Worm (Caenorhabditis elegans) whole organism, young adult: ENCODE measurements around the gene Y82E9BR.14.

Source experiments
- C06A6.2 ChIP-seq: fragments of 200-800 bp; sonication (Bioruptor generic); conservative IDR thresholded peaks from 2 replicates; pipeline ENCODE4 v1.3.6; 2022; ENCODE audit warnings: missing genetic modification characterization, missing compliant biosample characterization
- C17E4.6 ChIP-seq: fragments of 200-800 bp; sonication (Bioruptor generic); IDR thresholded peaks from 2 replicates; pipeline ENCODE4 v1.3.6; 2022; ENCODE audit warnings: missing genetic modification reagents, missing genetic modification characterization, missing compliant biosample characterization
- F22D6.2 ChIP-seq: sonication (generic microtip); optimal IDR thresholded peaks from 2 replicates; lab custom pipeline; 2016; ENCODE audit warnings: mild to moderate bottlenecking, missing genetic modification characterization, missing compliant biosample characterization
- F57C9.4 ChIP-seq: sonication (generic microtip); optimal IDR thresholded peaks from 2 replicates; lab custom pipeline; 2017; ENCODE audit warnings: mild to moderate bottlenecking, missing genetic modification characterization, missing compliant biosample characterization
- K11D2.4 ChIP-seq: fragments of 200-800 bp; sonication (Bioruptor generic); IDR thresholded peaks from 2 replicates; pipeline ENCODE4 v1.3.6; 2022; ENCODE audit warnings: missing genetic modification reagents, missing genetic modification characterization, missing compliant biosample characterization
- K12H6.12 ChIP-seq: fragments of 200-800 bp; sonication (Bioruptor generic); optimal IDR thresholded peaks from 2 replicates; lab custom pipeline; 2018; ENCODE audit warnings: mild to moderate bottlenecking, missing genetic modification characterization, missing compliant biosample characterization
- Y53F4B.3 ChIP-seq: fragments of 200-800 bp; sonication (Bioruptor generic); IDR thresholded peaks from 2 replicates; pipeline ENCODE4 v1.3.6; 2022; ENCODE audit warnings: missing genetic modification reagents, missing genetic modification characterization, missing compliant biosample characterization
- Y56A3A.18 ChIP-seq: fragments of 200-800 bp; sonication (Bioruptor generic); IDR thresholded peaks from 2 replicates; pipeline ENCODE4 v1.3.6; 2022; ENCODE audit warnings: missing genetic modification reagents, missing genetic modification characterization, missing compliant biosample characterization
- Y79H2A.3 ChIP-seq: fragments of 200-800 bp; sonication (Bioruptor generic); conservative IDR thresholded peaks from 2 replicates; pipeline ENCODE4 v1.3.6; 2022; ENCODE audit warnings: missing genetic modification reagents, missing genetic modification characterization, missing compliant biosample characterization
- Y95B8A.8 ChIP-seq: fragments of 200-800 bp; sonication (Bioruptor generic); IDR thresholded peaks from 2 replicates; pipeline ENCODE4 v1.3.6; 2022; ENCODE audit warnings: missing genetic modification reagents, missing genetic modification characterization, missing compliant biosample characterization
- ZK185.1 ChIP-seq: sonication (generic microtip); optimal IDR thresholded peaks from 2 replicates; lab custom pipeline; 2016; ENCODE audit warnings: mild to moderate bottlenecking, missing genetic modification characterization, missing compliant biosample characterization; ENCODE audit not compliant: poor library complexity, severe bottlenecking
- akir-1 ChIP-seq: fragments of 200-800 bp; sonication (Bioruptor generic); optimal IDR thresholded peaks from 2 replicates; lab custom pipeline; 2018; ENCODE audit warnings: mild to moderate bottlenecking, missing genetic modification characterization, moderate library complexity, missing compliant biosample characterization
- ama-1 ChIP-seq, 3 experiments: fragments of 150-350 bp in 1 of 3; sonication (generic microtip) in 2 of 3; optimal IDR thresholded peaks; 2 replicates each; lab custom pipeline; 2014 to 2018; ENCODE audit warnings: missing biosample characterization in 2 of 3, missing genetic modification characterization in 2 of 3, missing genetic modification reagents in 2 of 3
- athp-1 ChIP-seq: sonication (generic microtip); optimal IDR thresholded peaks from 2 replicates; lab custom pipeline; 2017; ENCODE audit warnings: mild to moderate bottlenecking, missing genetic modification characterization, missing compliant biosample characterization
- attf-5 ChIP-seq: fragments of 200-800 bp; sonication (Bioruptor generic); optimal IDR thresholded peaks from 2 replicates; lab custom pipeline; 2018; ENCODE audit warnings: mild to moderate bottlenecking, missing genetic modification characterization, missing compliant biosample characterization
- attf-6 ChIP-seq: fragments of 200-800 bp; sonication (Bioruptor generic); IDR thresholded peaks from 2 replicates; pipeline ENCODE4 v1.3.6; 2022; ENCODE audit warnings: missing genetic modification reagents, missing genetic modification characterization, missing compliant biosample characterization
- ccch-3 ChIP-seq: fragments of 200-800 bp; sonication (Bioruptor generic); optimal IDR thresholded peaks from 2 replicates; lab custom pipeline; 2018; ENCODE audit warnings: mild to moderate bottlenecking, missing genetic modification characterization, missing compliant biosample characterization
- ceh-58 ChIP-seq: fragments of 200-800 bp; sonication (Bioruptor generic); IDR thresholded peaks from 2 replicates; pipeline ENCODE4 v1.3.6; 2022; ENCODE audit warnings: missing genetic modification characterization, missing compliant biosample characterization
- ceh-91 ChIP-seq: fragments of 200-800 bp; sonication (Bioruptor generic); IDR thresholded peaks from 2 replicates; pipeline ENCODE4 v1.3.6; 2022; ENCODE audit warnings: missing genetic modification reagents, missing genetic modification characterization, missing compliant biosample characterization
- chd-7 ChIP-seq: sonication (generic microtip); optimal IDR thresholded peaks from 2 replicates; lab custom pipeline; 2016; ENCODE audit warnings: mild to moderate bottlenecking, missing genetic modification characterization, moderate library complexity, missing compliant biosample characterization
- dpl-1 ChIP-seq: fragments of 150-350 bp; optimal IDR thresholded peaks from 2 replicates; lab custom pipeline; 2014; ENCODE audit warnings: missing biosample characterization, missing genetic modification reagents, missing genetic modification characterization
- egl-18 ChIP-seq: fragments of 200-800 bp; sonication (Bioruptor generic); IDR thresholded peaks from 2 replicates; pipeline ENCODE4 v1.3.6; 2022; ENCODE audit warnings: missing genetic modification reagents, missing genetic modification characterization, missing compliant biosample characterization
- egl-44 ChIP-seq: fragments of 200-800 bp; sonication (Bioruptor generic); IDR thresholded peaks from 2 replicates; pipeline ENCODE4 v1.3.6; 2022; ENCODE audit warnings: missing genetic modification reagents, missing genetic modification characterization, missing compliant biosample characterization
- egrh-3 ChIP-seq: fragments of 200-800 bp; sonication (Bioruptor generic); IDR thresholded peaks from 2 replicates; pipeline ENCODE4 v1.3.6; 2022; ENCODE audit warnings: missing genetic modification reagents, missing genetic modification characterization, missing compliant biosample characterization
- fkh-3 ChIP-seq: sonication (generic microtip); optimal IDR thresholded peaks from 2 replicates; lab custom pipeline; 2016; ENCODE audit warnings: mild to moderate bottlenecking, missing genetic modification characterization, missing compliant biosample characterization
- hmg-1.2 ChIP-seq: fragments of 200-800 bp; sonication (Bioruptor generic); IDR thresholded peaks from 2 replicates; pipeline ENCODE4 v1.3.6; 2022; ENCODE audit warnings: missing genetic modification reagents, missing genetic modification characterization, missing compliant biosample characterization
- hsf-1 ChIP-seq: fragments of 200-800 bp; sonication (Bioruptor generic); IDR thresholded peaks from 2 replicates; pipeline ENCODE4 v1.3.6; 2022; ENCODE audit warnings: missing genetic modification reagents, missing genetic modification characterization, missing compliant biosample characterization
- let-526 ChIP-seq: fragments of 200-800 bp; sonication (Bioruptor generic); IDR thresholded peaks from 2 replicates; pipeline ENCODE4 v1.3.6; 2022; ENCODE audit warnings: missing genetic modification reagents, missing genetic modification characterization, missing compliant biosample characterization
- let-607 ChIP-seq, 2 experiments: fragments of 200-800 bp in 1 of 2; sonication (Bioruptor generic) in 1 of 2; sonication (generic microtip) in 1 of 2; optimal IDR thresholded peaks; 2 replicates each; lab custom pipeline; 2016 to 2018; ENCODE audit warnings: mild to moderate bottlenecking in 2 of 2, missing compliant biosample characterization in 2 of 2, missing genetic modification characterization in 2 of 2, moderate library complexity in 2 of 2, missing genotype in 1 of 2
- mel-28 ChIP-seq: sonication (generic microtip); optimal IDR thresholded peaks from 2 replicates; lab custom pipeline; 2016; ENCODE audit warnings: borderline replicate concordance, mild to moderate bottlenecking, missing genetic modification characterization, missing compliant biosample characterization
- mes-4 ChIP-seq: sonication (generic microtip); optimal IDR thresholded peaks from 2 replicates; lab custom pipeline; 2016; ENCODE audit warnings: missing genotype, missing genetic modification characterization, missing compliant biosample characterization
- nfya-1 ChIP-seq: sonication (generic microtip); optimal IDR thresholded peaks from 2 replicates; lab custom pipeline; 2017; ENCODE audit warnings: antibody characterized with exemption, missing compliant biosample characterization, missing genetic modification characterization, borderline replicate concordance; ENCODE audit not compliant: insufficient read depth
- nfyb-1 ChIP-seq: fragments of 200-800 bp; sonication (Bioruptor generic); IDR thresholded peaks from 2 replicates; pipeline ENCODE4 v1.3.6; 2022; ENCODE audit warnings: missing genetic modification reagents, missing genetic modification characterization, missing compliant biosample characterization
- nhr-120 ChIP-seq: fragments of 200-800 bp; sonication (Bioruptor generic); IDR thresholded peaks from 2 replicates; pipeline ENCODE4 v1.3.6; 2022; ENCODE audit warnings: missing genetic modification characterization, missing compliant biosample characterization
- nhr-179 ChIP-seq: sonication (generic microtip); optimal IDR thresholded peaks from 2 replicates; lab custom pipeline; 2016; ENCODE audit warnings: mild to moderate bottlenecking, missing genetic modification characterization, missing compliant biosample characterization
- nhr-90 ChIP-seq: sonication (generic microtip); optimal IDR thresholded peaks from 2 replicates; lab custom pipeline; 2016; ENCODE audit warnings: missing genotype, mild to moderate bottlenecking, missing genetic modification characterization, missing compliant biosample characterization
- rpc-1 ChIP-seq, 2 experiments: fragments of 150-350 bp in 1 of 2; sonication (generic microtip) in 1 of 2; optimal IDR thresholded peaks; 2 replicates each; lab custom pipeline; 2014 to 2018; ENCODE audit warnings: missing biosample characterization in 1 of 2, missing genetic modification characterization in 1 of 2, missing genetic modification reagents in 1 of 2, missing genotype in 1 of 2
- snpc-1.1 ChIP-seq: sonication (generic microtip); optimal IDR thresholded peaks from 2 replicates; lab custom pipeline; 2017; ENCODE audit warnings: missing genetic modification characterization, mild to moderate bottlenecking, missing compliant biosample characterization, antibody characterized with exemption, moderate library complexity, missing genotype, missing genetic modification reagents; ENCODE audit not compliant: insufficient read depth
- snpc-3.4 ChIP-seq: sonication (generic microtip); optimal IDR thresholded peaks from 2 replicates; lab custom pipeline; 2017; ENCODE audit warnings: missing genetic modification characterization, mild to moderate bottlenecking, missing compliant biosample characterization, antibody characterized with exemption, moderate library complexity, missing genotype, missing genetic modification reagents
- tbx-9 ChIP-seq: sonication (generic microtip); optimal IDR thresholded peaks from 2 replicates; lab custom pipeline; 2016; ENCODE audit warnings: borderline replicate concordance, missing genetic modification characterization, inconsistent platforms, missing compliant biosample characterization
- tlf-1 ChIP-seq: fragments of 200-800 bp; sonication (Bioruptor generic); optimal IDR thresholded peaks from 2 replicates; lab custom pipeline; 2018; ENCODE audit warnings: mild to moderate bottlenecking, missing genetic modification characterization, missing compliant biosample characterization
- unc-130 ChIP-seq: sonication (generic microtip); optimal IDR thresholded peaks from 2 replicates; lab custom pipeline; 2016; ENCODE audit warnings: missing genetic modification reagents, missing genetic modification characterization, missing compliant biosample characterization
- xnd-1 ChIP-seq: sonication (generic microtip); optimal IDR thresholded peaks from 2 replicates; lab custom pipeline; 2016; ENCODE audit warnings: missing genotype, missing genetic modification reagents, missing genetic modification characterization, missing compliant biosample characterization
- zfh-2 ChIP-seq: fragments of 200-800 bp; sonication (Bioruptor generic); conservative IDR thresholded peaks from 2 replicates; pipeline ENCODE4 v1.3.6; 2022; ENCODE audit warnings: missing genetic modification reagents, missing genetic modification characterization, missing compliant biosample characterization
- zim-3 ChIP-seq: sonication (generic microtip); optimal IDR thresholded peaks from 2 replicates; lab custom pipeline; 2017; ENCODE audit warnings: mild to moderate bottlenecking, missing genetic modification characterization, moderate library complexity, missing compliant biosample characterization
- ztf-26 ChIP-seq: sonication (generic microtip); optimal IDR thresholded peaks from 2 replicates; lab custom pipeline; 2017; ENCODE audit warnings: missing genetic modification characterization, missing compliant biosample characterization
- ztf-28 ChIP-seq: fragments of 200-800 bp; sonication (Bioruptor generic); IDR thresholded peaks from 2 replicates; pipeline ENCODE4 v1.3.6; 2022; ENCODE audit warnings: missing genetic modification reagents, missing genetic modification characterization, missing compliant biosample characterization
- ztf-3 ChIP-seq: fragments of 200-800 bp; sonication (Bioruptor generic); optimal IDR thresholded peaks from 2 replicates; lab custom pipeline; 2018; ENCODE audit warnings: mild to moderate bottlenecking, missing genetic modification characterization, missing compliant biosample characterization

The Y82E9BR.14 gene

ce11 chrIII:1418709-1419108 lies 4.8 kb upstream of the Y82E9BR.14 start (continued):
- TF ChIP-seq mel-28 (tag; lab: Kevin White, UChicago) (no peak), let-607 (tag; optimal IDR thresholded peaks at IDR 0.05; lab: Kevin White, UChicago) (no peak), K11D2.4 (peak; percentile 66; the same call in 1 of the 2 replicates), mes-4 (tag; lab: Kevin White, UChicago) (no peak), rpc-1 (optimal IDR thresholded peaks at IDR 0.05; lab: Kevin White, UChicago) (peak; percentile 14), rpc-1 (tag; optimal IDR thresholded peaks at IDR 0.05; lab: Kevin White, UChicago) (no peak), C06A6.2 (peak; percentile 79), nhr-120 (GFP tag; lab: Robert Waterston, UW) (no peak), nhr-179 (tag; lab: Kevin White, UChicago) (no peak), dpl-1 (GFP tag; lab: Kevin White, UChicago) (peak; percentile 29), C17E4.6 (GFP tag; lab: Robert Waterston, UW) (peak; percentile 65; the same call in 1 of the 2 replicates), tlf-1 (GFP tag; lab: Kevin White, UChicago) (peak; percentile 83), Y56A3A.18 (GFP tag; lab: Robert Waterston, UW) (0 out of 2 replicates have a peak, but pooled peaks have one; percentile 15), attf-5 (peak; percentile 47), let-526 (GFP tag; lab: Robert Waterston, UW) (no peak), tbx-9 (tag; lab: Kevin White, UChicago) (no peak), snpc-3.4 (peak; percentile 32), nfyb-1 (GFP tag; lab: Robert Waterston, UW) (peak; percentile 94), ama-1 (optimal IDR thresholded peaks at IDR 0.05; lab: Kevin White, UChicago) (no peak), ama-1 (GFP tag; optimal IDR thresholded peaks at IDR 0.05; lab: Kevin White, UChicago) (no peak), K12H6.12 (tag; lab: Kevin White, UChicago) (peak; percentile 78), hsf-1 (no peak), zim-3 (tag; lab: Kevin White, UChicago) (no peak), ceh-91 (GFP tag; lab: Robert Waterston, UW) (peak; percentile 74), ZK185.1 (tag; lab: Kevin White, UChicago) (peak; percentile 49), Y53F4B.3 (no peak), F22D6.2 (tag; lab: Kevin White, UChicago) (no peak), nfya-1 (tag; lab: Kevin White, UChicago) (no peak), zfh-2 (peak; percentile 92), chd-7 (tag; lab: Kevin White, UChicago) (no peak), nhr-90 (peak; percentile 39), ccch-3 (GFP tag; lab: Kevin White, UChicago) (no peak), egl-44 (GFP tag; lab: Robert Waterston, UW) (0 out of 2 replicates have a peak, but pooled peaks have one; percentile 44), ztf-28 (peak; percentile 85; the same call in 1 of the 2 replicates), fkh-3 (no peak), ceh-58 (GFP tag; lab: Robert Waterston, UW) (no peak), F57C9.4 (no peak), ztf-26 (peak; percentile 89), Y95B8A.8 (GFP tag; lab: Robert Waterston, UW) (peak; percentile 84), egl-18 (GFP tag; lab: Robert Waterston, UW) (no peak)

DNA sequence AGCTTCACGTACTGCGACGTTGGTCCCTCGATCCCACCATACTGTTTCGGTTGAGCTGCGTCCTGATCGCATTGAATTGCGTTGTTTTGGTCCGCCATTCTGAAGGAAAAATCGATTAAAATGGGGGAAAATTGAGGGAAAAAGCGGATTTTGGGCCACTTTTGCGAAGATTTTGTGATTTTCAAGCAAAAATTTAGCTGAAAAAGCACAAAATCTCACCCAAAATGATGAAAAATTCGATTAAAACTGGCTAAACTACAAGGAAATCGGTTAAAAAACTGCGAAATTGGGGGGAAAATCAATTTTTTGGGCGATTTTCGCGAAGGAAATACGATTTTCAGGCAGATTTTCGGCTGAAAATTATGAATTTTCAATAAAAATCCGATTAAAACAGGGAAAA lies 3.2 kb upstream of the Y82E9BR.14 start, which contains the start of gene elc-1:
elc-1 (minus strand) TSS at position 101 of the 400 bp plus-strand sequence.
- TF ChIP-seq xnd-1 (tag; lab: Kevin White, UChicago) (no peak), Y79H2A.3 (GFP tag; lab: Robert Waterston, UW) (no peak), mes-4 (tag; lab: Kevin White, UChicago) (no peak), attf-5 (no peak), snpc-1.1 (no peak), egrh-3 (GFP tag; lab: Robert Waterston, UW) (no peak), dpl-1 (GFP tag; lab: Kevin White, UChicago) (no peak), chd-7 (tag; lab: Kevin White, UChicago) (no peak), K12H6.12 (tag; lab: Kevin White, UChicago) (no peak), ztf-3 (GFP tag; lab: Kevin White, UChicago) (no peak), akir-1 (GFP tag; lab: Kevin White, UChicago) (no peak), zfh-2 (no peak), unc-130 (GFP tag; lab: Kevin White, UChicago) (no peak), hmg-1.2 (no peak), ccch-3 (GFP tag; lab: Kevin White, UChicago) (no peak), athp-1 (tag; lab: Kevin White, UChicago) (no peak), Y56A3A.18 (GFP tag; lab: Robert Waterston, UW) (no peak), attf-6 (GFP tag; lab: Robert Waterston, UW) (no peak)
